Worm (Caenorhabditis elegans) whole organism, mixed stage, embryonic: ENCODE data around the gene nhr-8.

Source experiments
- cnd-1 ChIP-seq: fragments of 200-800 bp; sonication (Bioruptor generic); optimal IDR thresholded peaks from 2 replicates; lab custom pipeline; 2018; ENCODE audit warnings: mild to moderate bottlenecking, missing genetic modification characterization, missing compliant biosample characterization
- nhr-237 ChIP-seq: fragments of 150-350 bp; optimal IDR thresholded peaks from 2 replicates; lab custom pipeline; 2014; ENCODE audit warnings: missing biosample characterization, missing genetic modification characterization
- nhr-28 ChIP-seq: fragments of 150-350 bp; optimal IDR thresholded peaks from 2 replicates; lab custom pipeline; 2014; ENCODE audit warnings: missing biosample characterization, missing genetic modification characterization
- nhr-76 ChIP-seq: sonication (generic microtip); optimal IDR thresholded peaks from 2 replicates; lab custom pipeline; 2017; ENCODE audit warnings: missing biosample characterization, missing genetic modification characterization
- snpc-4 ChIP-seq: fragments of 150-350 bp; optimal IDR thresholded peaks from 2 replicates; lab custom pipeline; 2014; ENCODE audit warnings: missing biosample characterization, missing genetic modification characterization
- unc-62 ChIP-seq: fragments of 150-350 bp; optimal IDR thresholded peaks from 2 replicates; lab custom pipeline; 2014; ENCODE audit warnings: missing biosample characterization, missing genetic modification reagents, missing genetic modification characterization
- ztf-11 ChIP-seq: fragments of 150-350 bp; optimal IDR thresholded peaks from 2 replicates; lab custom pipeline; 2014; ENCODE audit warnings: missing biosample characterization, missing genetic modification characterization

DNA sequence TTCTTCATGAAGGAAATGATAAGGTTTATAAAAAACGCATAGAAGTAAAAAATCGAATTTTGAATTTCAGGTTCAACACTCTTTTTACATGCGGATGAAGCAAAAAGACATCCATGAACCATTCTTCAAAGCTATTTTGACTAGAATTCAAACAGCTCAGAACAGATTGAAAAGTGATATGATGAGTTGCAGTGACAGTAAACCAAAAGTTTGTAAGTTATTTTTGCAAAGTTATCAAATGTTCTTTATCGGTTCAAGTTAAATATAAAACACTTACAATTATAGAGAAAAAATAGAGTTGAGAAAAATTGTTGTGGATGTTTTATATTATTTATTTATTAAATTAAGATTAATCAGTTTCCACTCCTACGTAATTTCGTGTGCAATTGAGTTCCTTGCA, 18.3 kb upstream of the nhr-8 start:
- TF ChIP-seq nhr-76 (tag; lab: Kevin White, UChicago) (no peak), ztf-11 (tag; lab: Kevin White, UChicago) (no peak), unc-62 (GFP tag; lab: Kevin White, UChicago) (no peak), nhr-237 (tag; lab: Kevin White, UChicago) (no peak), snpc-4 (tag; lab: Kevin White, UChicago) (no peak), nhr-28 (tag; lab: Kevin White, UChicago) (no peak), cnd-1 (tag; lab: Kevin White, UChicago) (no peak)
